Fruit fly (Drosophila melanogaster) whole organism, embryonic: ENCODE results near the gene grim.

Experiments
- Antp ChIP-seq: fragments of 200-800 bp; sonication (Bioruptor generic); optimal IDR thresholded peaks from 3 replicates; lab custom pipeline; 2016; ENCODE audit warnings: missing biosample characterization, missing genetic modification characterization
- Blimp-1 ChIP-seq: fragments of 200-800 bp; sonication (Bioruptor generic); optimal IDR thresholded peaks from 3 replicates; lab custom pipeline; 2018; ENCODE audit warnings: missing biosample characterization, missing genetic modification characterization, mild to moderate bottlenecking, moderate library complexity, missing genetic modification reagents
- C15 ChIP-seq: fragments of 200-800 bp; sonication (Bioruptor generic); IDR thresholded peaks from 3 replicates; pipeline ENCODE4 v1.3.6; 2022; ENCODE audit warnings: missing biosample characterization, missing genetic modification characterization
- CG10366 ChIP-seq: fragments of 200-800 bp; sonication (Bioruptor generic); IDR thresholded peaks from 2 replicates; pipeline ENCODE4 v1.3.6; 2022; ENCODE audit warnings: missing biosample characterization, missing genetic modification characterization
- CG10565 ChIP-seq: fragments of 200-800 bp; sonication (Bioruptor generic); optimal IDR thresholded peaks from 3 replicates; lab custom pipeline; 2016; ENCODE audit warnings: missing biosample characterization, mild to moderate bottlenecking, missing genetic modification characterization
- CG11696 ChIP-seq: fragments of 200-800 bp; sonication (Bioruptor generic); IDR thresholded peaks from 2 replicates; pipeline ENCODE4 v1.3.6; 2022; ENCODE audit warnings: missing biosample characterization, missing genetic modification characterization
- CG12299 ChIP-seq: fragments of 200-800 bp; sonication (Bioruptor generic); optimal IDR thresholded peaks from 2 replicates; lab custom pipeline; 2018; ENCODE audit warnings: missing biosample characterization, mild to moderate bottlenecking, missing genetic modification characterization
- CG14050 ChIP-seq: fragments of 200-800 bp; sonication (Bioruptor generic); IDR thresholded peaks from 3 replicates; pipeline ENCODE4 v1.3.6; 2022; ENCODE audit warnings: missing biosample characterization, missing genetic modification characterization
- CG14860 ChIP-seq: fragments of 200-800 bp; sonication (Bioruptor generic); IDR thresholded peaks from 3 replicates; pipeline ENCODE4 v1.3.6; 2022; ENCODE audit warnings: missing biosample characterization, missing genetic modification characterization; ENCODE audit not compliant: partially characterized antibody
- CG15269 ChIP-seq: fragments of 200-800 bp; sonication (Bioruptor generic); optimal IDR thresholded peaks from 2 replicates; lab custom pipeline; 2018; ENCODE audit warnings: missing biosample characterization, mild to moderate bottlenecking, missing genetic modification characterization, moderate library complexity
- CG17359 ChIP-seq: fragments of 200-800 bp; sonication (Bioruptor generic); optimal IDR thresholded peaks from 3 replicates; lab custom pipeline; 2018; ENCODE audit warnings: missing biosample characterization, mild to moderate bottlenecking, missing genetic modification characterization, moderate library complexity
- CG3065 ChIP-seq: fragments of 200-800 bp; sonication (Bioruptor generic); optimal IDR thresholded peaks from 2 replicates; lab custom pipeline; 2016; ENCODE audit warnings: missing biosample characterization, missing genetic modification characterization
- CG31441 ChIP-seq: fragments of 200-800 bp; sonication (Bioruptor generic); IDR thresholded peaks from 2 replicates; pipeline ENCODE4 v1.3.6; 2022; ENCODE audit warnings: missing biosample characterization, missing genetic modification characterization
- CG4617 ChIP-seq: fragments of 200-800 bp; sonication (Bioruptor generic); optimal IDR thresholded peaks from 3 replicates; lab custom pipeline; 2016; ENCODE audit warnings: missing biosample characterization, missing genetic modification characterization, borderline replicate concordance
- CG5245 ChIP-seq: fragments of 200-800 bp; sonication (Bioruptor generic); optimal IDR thresholded peaks from 3 replicates; lab custom pipeline; 2016; ENCODE audit warnings: missing biosample characterization, missing genetic modification characterization
- CG7271 ChIP-seq: fragments of 200-800 bp; sonication (Bioruptor generic); optimal IDR thresholded peaks from 2 replicates; lab custom pipeline; 2018; ENCODE audit warnings: missing biosample characterization, mild to moderate bottlenecking, missing genetic modification characterization, moderate library complexity
- CG7556 ChIP-seq: fragments of 200-800 bp; sonication (Bioruptor generic); optimal IDR thresholded peaks from 2 replicates; lab custom pipeline; 2017; ENCODE audit warnings: missing biosample characterization, mild to moderate bottlenecking, missing genetic modification characterization
- CG8281 ChIP-seq: fragments of 200-800 bp; sonication (Bioruptor generic); optimal IDR thresholded peaks from 2 replicates; lab custom pipeline; 2018; ENCODE audit warnings: missing biosample characterization, mild to moderate bottlenecking, missing genetic modification characterization, moderate library complexity
- CG8359 ChIP-seq: fragments of 200-800 bp; sonication (Bioruptor generic); optimal IDR thresholded peaks from 2 replicates; lab custom pipeline; 2017; ENCODE audit warnings: missing biosample characterization, mild to moderate bottlenecking, missing genetic modification characterization, borderline replicate concordance
- Chrac-16 ChIP-seq: fragments of 200-800 bp; sonication (Bioruptor generic); optimal IDR thresholded peaks from 3 replicates; lab custom pipeline; 2016; ENCODE audit warnings: missing biosample characterization, missing genetic modification characterization
- Elba2 ChIP-seq: fragments of 200-800 bp; sonication (Bioruptor generic); optimal IDR thresholded peaks from 3 replicates; lab custom pipeline; 2016; ENCODE audit warnings: missing biosample characterization, missing genetic modification characterization
- Ets97D ChIP-seq: fragments of 200-800 bp; sonication (Bioruptor generic); optimal IDR thresholded peaks from 3 replicates; lab custom pipeline; 2016; ENCODE audit warnings: missing biosample characterization, missing genetic modification characterization
- Hr3 ChIP-seq: fragments of 200-800 bp; sonication (Bioruptor generic); optimal IDR thresholded peaks from 3 replicates; lab custom pipeline; 2016; ENCODE audit warnings: missing biosample characterization, missing genetic modification characterization
- Jarid2 ChIP-seq: fragments of 200-800 bp; sonication (Bioruptor generic); optimal IDR thresholded peaks from 3 replicates; lab custom pipeline; 2017; ENCODE audit warnings: mild to moderate bottlenecking, missing biosample characterization, missing genetic modification reagents, missing genetic modification characterization
- MESR4 ChIP-seq: fragments of 200-800 bp; sonication (Bioruptor generic); optimal IDR thresholded peaks from 2 replicates; lab custom pipeline; 2018; ENCODE audit warnings: missing biosample characterization, mild to moderate bottlenecking, missing genetic modification characterization, moderate library complexity
- NC2β ChIP-seq: fragments of 200-800 bp; sonication (Bioruptor generic); optimal IDR thresholded peaks from 2 replicates; lab custom pipeline; 2016; ENCODE audit warnings: missing biosample characterization, missing genetic modification characterization
- Pdp1 ChIP-seq, 2 experiments: fragments of 200-800 bp; sonication (Bioruptor generic); optimal IDR thresholded peaks; 3 replicates each; lab custom pipeline; 2016; ENCODE audit warnings: missing biosample characterization in 2 of 2, missing genetic modification characterization in 2 of 2, mild to moderate bottlenecking in 1 of 2, moderate library complexity in 1 of 2
- Poxn ChIP-seq: fragments of 200-800 bp; sonication (Bioruptor generic); IDR thresholded peaks from 2 replicates; pipeline ENCODE4 v1.3.6; 2022; ENCODE audit warnings: missing biosample characterization, missing genetic modification characterization
- Rfx ChIP-seq: fragments of 200-800 bp; sonication (Bioruptor generic); IDR thresholded peaks from 2 replicates; pipeline ENCODE4 v1.3.6; 2022; ENCODE audit warnings: missing biosample characterization, missing genetic modification characterization
- Rx ChIP-seq: fragments of 200-800 bp; sonication (Bioruptor generic); IDR thresholded peaks from 2 replicates; pipeline ENCODE4 v1.3.6; 2022; ENCODE audit warnings: missing biosample characterization, missing genetic modification characterization
- Sox102F ChIP-seq: fragments of 200-800 bp; sonication (Bioruptor generic); optimal IDR thresholded peaks from 2 replicates; lab custom pipeline; 2018; ENCODE audit warnings: missing biosample characterization, mild to moderate bottlenecking, missing genetic modification characterization, moderate library complexity
- Vsx1 ChIP-seq: fragments of 200-800 bp; sonication (Bioruptor generic); optimal IDR thresholded peaks from 2 replicates; lab custom pipeline; 2017; ENCODE audit warnings: missing biosample characterization, mild to moderate bottlenecking, missing genetic modification characterization, missing genetic modification reagents
- amos ChIP-seq: fragments of 200-800 bp; sonication (Bioruptor generic); IDR thresholded peaks from 2 replicates; pipeline ENCODE4 v1.3.6; 2022; ENCODE audit warnings: missing biosample characterization, missing genetic modification characterization; ENCODE audit not compliant: partially characterized antibody
- disco-r ChIP-seq: fragments of 200-800 bp; sonication (Bioruptor generic); optimal IDR thresholded peaks from 2 replicates; lab custom pipeline; 2016; ENCODE audit warnings: missing biosample characterization, missing genetic modification characterization
- eve ChIP-seq, 2 experiments: fragments of >200 bp; optimal IDR thresholded peaks; 2 replicates each; lab custom pipeline; 2017; ENCODE audit warnings: missing biosample characterization in 2 of 2, missing genetic modification characterization in 2 of 2
- eyg ChIP-seq: fragments of 200-800 bp; sonication (Bioruptor generic); optimal IDR thresholded peaks from 3 replicates; lab custom pipeline; 2016; ENCODE audit warnings: missing biosample characterization, missing genetic modification characterization
- fd102C ChIP-seq: fragments of 200-800 bp; sonication (Bioruptor generic); optimal IDR thresholded peaks from 2 replicates; lab custom pipeline; 2018; ENCODE audit warnings: missing biosample characterization, mild to moderate bottlenecking, missing genetic modification characterization, moderate library complexity
- ftz-f1 ChIP-seq: fragments of 200-800 bp; sonication (Bioruptor generic); optimal IDR thresholded peaks from 2 replicates; lab custom pipeline; 2016; ENCODE audit warnings: missing biosample characterization, missing genetic modification characterization
- gce ChIP-seq: fragments of 200-800 bp; sonication (Bioruptor generic); IDR thresholded peaks from 3 replicates; pipeline ENCODE4 v1.3.6; 2022; ENCODE audit warnings: missing biosample characterization, missing genetic modification characterization
- gcm2 ChIP-seq: fragments of 200-800 bp; sonication (Bioruptor generic); optimal IDR thresholded peaks from 2 replicates; lab custom pipeline; 2016; ENCODE audit warnings: missing biosample characterization, missing genetic modification characterization
- her ChIP-seq: fragments of 200-800 bp; sonication (Bioruptor generic); optimal IDR thresholded peaks from 2 replicates; lab custom pipeline; 2016; ENCODE audit warnings: missing biosample characterization, missing genetic modification characterization
- lmd ChIP-seq: fragments of 200-800 bp; sonication (Bioruptor generic); IDR thresholded peaks from 2 replicates; pipeline ENCODE4 v1.3.6; 2022; ENCODE audit warnings: missing biosample characterization, missing genetic modification characterization
- odd ChIP-seq: fragments of 200-800 bp; sonication (Bioruptor generic); optimal IDR thresholded peaks from 2 replicates; lab custom pipeline; 2017; ENCODE audit warnings: missing biosample characterization, mild to moderate bottlenecking, missing genetic modification characterization
- sc ChIP-seq, 3 experiments: fragments of >200 bp in 2 of 3; fragments of 200-800 bp in 1 of 3; sonication (Bioruptor generic) in 1 of 3; optimal IDR thresholded peaks; 2 replicates in 2 of 3; 3 replicates in 1 of 3; lab custom pipeline; 2017; ENCODE audit warnings: mild to moderate bottlenecking in 1 of 3, missing biosample characterization in 1 of 3, missing genetic modification characterization in 1 of 3, missing genetic modification reagents in 1 of 3
- sisA ChIP-seq: fragments of 200-800 bp; sonication (Bioruptor generic); IDR thresholded peaks from 2 replicates; pipeline ENCODE4 v1.3.6; 2022; ENCODE audit warnings: missing biosample characterization, missing genetic modification characterization
- so ChIP-seq: fragments of 200-800 bp; sonication (Bioruptor generic); IDR thresholded peaks from 3 replicates; pipeline ENCODE4 v1.3.6; 2022; ENCODE audit warnings: missing biosample characterization, missing genetic modification characterization
- tap ChIP-seq: fragments of 200-800 bp; optimal IDR thresholded peaks from 3 replicates; lab custom pipeline; 2019; ENCODE audit warnings: missing biosample characterization, mild to moderate bottlenecking, missing genetic modification characterization, moderate library complexity
- tin ChIP-seq: fragments of 200-800 bp; sonication (Bioruptor generic); optimal IDR thresholded peaks from 3 replicates; lab custom pipeline; 2016; ENCODE audit warnings: missing biosample characterization, missing genetic modification characterization
- zf30C ChIP-seq: fragments of 200-800 bp; sonication (Bioruptor generic); optimal IDR thresholded peaks from 3 replicates; lab custom pipeline; 2018; ENCODE audit warnings: missing biosample characterization, mild to moderate bottlenecking, missing genetic modification characterization
- zfh1 ChIP-seq: fragments of 200-800 bp; sonication (Bioruptor generic); IDR thresholded peaks from 3 replicates; pipeline ENCODE4 v1.3.6; 2022; ENCODE audit warnings: missing biosample characterization, missing genetic modification characterization

grim gene

dm6 chr3L:18348664-18349063 is 44.4 kb upstream of the grim start (continued):
- no peak for TF ChIP-seq CG14860 (GFP tag; lab: Robert Waterston, UW)
- peak; percentile 28 for TF ChIP-seq CG8281 (tag; lab: Kevin White, UChicago)
- peak; percentile 9 for TF ChIP-seq CG12299 (tag; lab: Kevin White, UChicago)
- no peak for TF ChIP-seq ftz-f1 (GFP tag; lab: Kevin White, UChicago)
- no peak for TF ChIP-seq amos
- TF ChIP-seq tin (GFP tag; lab: Kevin White, UChicago), result peak; percentile 75
- TF ChIP-seq zf30C (GFP tag; lab: Kevin White, UChicago), result no peak
- peak; percentile 89 for TF ChIP-seq CG31441
- TF ChIP-seq Jarid2 (GFP tag; lab: Kevin White, UChicago), result peak; percentile 43
- TF ChIP-seq CG14050 (GFP tag; lab: Robert Waterston, UW), result no peak
- TF ChIP-seq Elba2 (GFP tag; lab: Kevin White, UChicago), result peak; percentile 80
- TF ChIP-seq odd (GFP tag; lab: Kevin White, UChicago), result peak; percentile 47
- peak; percentile 62 for TF ChIP-seq tap (tag; lab: Kevin White, UChicago)
- peak; percentile 53; the same call in 1 of the 2 replicates for TF ChIP-seq lmd (GFP tag; lab: Robert Waterston, UW)
- TF ChIP-seq Rx (GFP tag; lab: Robert Waterston, UW), result no peak
- peak; percentile 68 for TF ChIP-seq CG17359
- peak; percentile 61; the same call in 2 of the 3 replicates for TF ChIP-seq so
- peak; percentile 88 for TF ChIP-seq CG7556
- TF ChIP-seq Pdp1 (GFP tag; optimal IDR thresholded peaks at IDR 0.05; lab: Kevin White, UChicago), result peak; percentile 58 to 64
- TF ChIP-seq CG3065 (GFP tag; lab: Kevin White, UChicago), result peak; percentile 36
- peak; percentile 62 for TF ChIP-seq Hr3
- TF ChIP-seq sc (optimal IDR thresholded peaks at IDR 0.05; lab: Kevin White, UChicago), result no peak
- TF ChIP-seq sc (GFP tag; optimal IDR thresholded peaks at IDR 0.05; lab: Kevin White, UChicago), result peak; percentile 81
- TF ChIP-seq Blimp-1 (GFP tag; lab: Kevin White, UChicago), result peak; percentile 83
- TF ChIP-seq eve (GFP tag; optimal IDR thresholded peaks at IDR 0.05; lab: Kevin White, UChicago), result peak; percentile 82 to 89
- no peak for TF ChIP-seq her
- TF ChIP-seq CG5245, result peak; percentile 67
- no peak; the same call in 1 of the 2 replicates for TF ChIP-seq Rfx (GFP tag; lab: Robert Waterston, UW)
- TF ChIP-seq C15 (GFP tag; lab: Robert Waterston, UW), result no peak
- TF ChIP-seq CG15269, result peak; percentile 52
- TF ChIP-seq CG10565, result peak; percentile 17
- TF ChIP-seq Chrac-16 (GFP tag; lab: Kevin White, UChicago), result peak; percentile 86
- TF ChIP-seq CG8359 (GFP tag; lab: Kevin White, UChicago), result peak; percentile 78
- peak; percentile 35 for TF ChIP-seq NC2β
- peak; percentile 20 for TF ChIP-seq CG4617 (GFP tag; lab: Kevin White, UChicago)
- TF ChIP-seq zfh1 (GFP tag; lab: Robert Waterston, UW), result peak; percentile 87
- TF ChIP-seq gcm2 (GFP tag; lab: Kevin White, UChicago), result peak; percentile 27
- TF ChIP-seq CG10366 (GFP tag; lab: Robert Waterston, UW), result peak; percentile 35; the same call in 1 of the 2 replicates
- peak; percentile 5 for TF ChIP-seq Ets97D (GFP tag; lab: Kevin White, UChicago)
- peak; percentile 80 for TF ChIP-seq Sox102F (GFP tag; lab: Kevin White, UChicago)
- TF ChIP-seq gce (GFP tag; lab: Robert Waterston, UW), result no peak
- peak; percentile 40 for TF ChIP-seq Vsx1 (GFP tag; lab: Kevin White, UChicago)
- peak; percentile 90 for TF ChIP-seq CG7271 (tag; lab: Kevin White, UChicago)
- TF ChIP-seq CG11696 (GFP tag; lab: Robert Waterston, UW), result 0 out of 2 replicates have a peak, but pooled peaks have one; percentile 23
- peak; percentile 84 for TF ChIP-seq fd102C
- no peak for TF ChIP-seq disco-r
- no peak for TF ChIP-seq Poxn (GFP tag; lab: Robert Waterston, UW)
- no peak for TF ChIP-seq MESR4 (GFP tag; lab: Kevin White, UChicago)
- peak; percentile 71 for TF ChIP-seq sisA
- TF ChIP-seq eyg, result no peak
- TF ChIP-seq Antp (GFP tag; lab: Kevin White, UChicago), result peak; percentile 8
